Worm (Caenorhabditis elegans) whole organism, young adult: ENCODE measurements around the gene clec-164.

ENCODE experiments used
- C06A6.2 ChIP-seq: fragments of 200-800 bp; sonication (Bioruptor generic); conservative IDR thresholded peaks from 2 replicates; pipeline ENCODE4 v1.3.6; 2022; ENCODE audit warnings: missing genetic modification characterization, missing compliant biosample characterization
- C17E4.6 ChIP-seq: fragments of 200-800 bp; sonication (Bioruptor generic); IDR thresholded peaks from 2 replicates; pipeline ENCODE4 v1.3.6; 2022; ENCODE audit warnings: missing genetic modification reagents, missing genetic modification characterization, missing compliant biosample characterization
- D2030.7 ChIP-seq: fragments of 200-800 bp; sonication (Bioruptor generic); IDR thresholded peaks from 2 replicates; pipeline ENCODE4 v1.3.6; 2022; ENCODE audit warnings: missing genetic modification reagents, missing genetic modification characterization, missing compliant biosample characterization
- F22D6.2 ChIP-seq: sonication (generic microtip); optimal IDR thresholded peaks from 2 replicates; lab custom pipeline; 2016; ENCODE audit warnings: mild to moderate bottlenecking, missing genetic modification characterization, missing compliant biosample characterization
- F37B4.10 ChIP-seq: fragments of 200-800 bp; sonication (Bioruptor generic); IDR thresholded peaks from 2 replicates; pipeline ENCODE4 v1.3.6; 2022; ENCODE audit warnings: missing genetic modification characterization, missing compliant biosample characterization
- F39B2.1 ChIP-seq: fragments of 200-800 bp; sonication (Bioruptor generic); IDR thresholded peaks from 2 replicates; pipeline ENCODE4 v1.3.6; 2022; ENCODE audit warnings: missing genetic modification reagents, missing genetic modification characterization, missing compliant biosample characterization
- F57A8.1 ChIP-seq: fragments of 200-800 bp; sonication (Bioruptor generic); optimal IDR thresholded peaks from 2 replicates; lab custom pipeline; 2018; ENCODE audit warnings: mild to moderate bottlenecking, missing genetic modification characterization, moderate library complexity, missing compliant biosample characterization
- F57C9.4 ChIP-seq: sonication (generic microtip); optimal IDR thresholded peaks from 2 replicates; lab custom pipeline; 2017; ENCODE audit warnings: mild to moderate bottlenecking, missing genetic modification characterization, missing compliant biosample characterization
- K12H6.12 ChIP-seq: fragments of 200-800 bp; sonication (Bioruptor generic); optimal IDR thresholded peaks from 2 replicates; lab custom pipeline; 2018; ENCODE audit warnings: mild to moderate bottlenecking, missing genetic modification characterization, missing compliant biosample characterization
- T07F8.4 ChIP-seq: sonication (generic microtip); optimal IDR thresholded peaks from 2 replicates; lab custom pipeline; 2016; ENCODE audit warnings: mild to moderate bottlenecking, missing genetic modification characterization, moderate library complexity, missing compliant biosample characterization
- Y56A3A.18 ChIP-seq: fragments of 200-800 bp; sonication (Bioruptor generic); IDR thresholded peaks from 2 replicates; pipeline ENCODE4 v1.3.6; 2022; ENCODE audit warnings: missing genetic modification reagents, missing genetic modification characterization, missing compliant biosample characterization
- athp-1 ChIP-seq: sonication (generic microtip); optimal IDR thresholded peaks from 2 replicates; lab custom pipeline; 2017; ENCODE audit warnings: mild to moderate bottlenecking, missing genetic modification characterization, missing compliant biosample characterization
- attf-3 ChIP-seq: fragments of 200-800 bp; sonication (Bioruptor generic); conservative IDR thresholded peaks from 2 replicates; pipeline ENCODE4 v1.3.6; 2022; ENCODE audit warnings: missing genetic modification reagents, missing genetic modification characterization, missing compliant biosample characterization
- attf-6 ChIP-seq: fragments of 200-800 bp; sonication (Bioruptor generic); IDR thresholded peaks from 2 replicates; pipeline ENCODE4 v1.3.6; 2022; ENCODE audit warnings: missing genetic modification reagents, missing genetic modification characterization, missing compliant biosample characterization
- bed-2 ChIP-seq: fragments of 200-800 bp; sonication (Bioruptor generic); IDR thresholded peaks from 2 replicates; pipeline ENCODE4 v1.3.6; 2022; ENCODE audit warnings: missing genetic modification reagents, missing genetic modification characterization, missing compliant biosample characterization
- ceh-27 ChIP-seq: fragments of 200-800 bp; sonication (Bioruptor generic); optimal IDR thresholded peaks from 2 replicates; lab custom pipeline; 2018; ENCODE audit warnings: mild to moderate bottlenecking, missing genetic modification characterization, moderate library complexity, missing compliant biosample characterization
- ceh-91 ChIP-seq: fragments of 200-800 bp; sonication (Bioruptor generic); IDR thresholded peaks from 2 replicates; pipeline ENCODE4 v1.3.6; 2022; ENCODE audit warnings: missing genetic modification reagents, missing genetic modification characterization, missing compliant biosample characterization
- egl-18 ChIP-seq: fragments of 200-800 bp; sonication (Bioruptor generic); IDR thresholded peaks from 2 replicates; pipeline ENCODE4 v1.3.6; 2022; ENCODE audit warnings: missing genetic modification reagents, missing genetic modification characterization, missing compliant biosample characterization
- egl-44 ChIP-seq: fragments of 200-800 bp; sonication (Bioruptor generic); IDR thresholded peaks from 2 replicates; pipeline ENCODE4 v1.3.6; 2022; ENCODE audit warnings: missing genetic modification reagents, missing genetic modification characterization, missing compliant biosample characterization
- hmg-20 ChIP-seq: fragments of 200-800 bp; sonication (Bioruptor generic); IDR thresholded peaks from 2 replicates; pipeline ENCODE4 v1.3.6; 2022; ENCODE audit warnings: missing genetic modification reagents, missing genetic modification characterization, missing compliant biosample characterization
- hsf-1 ChIP-seq: fragments of 200-800 bp; sonication (Bioruptor generic); IDR thresholded peaks from 2 replicates; pipeline ENCODE4 v1.3.6; 2022; ENCODE audit warnings: missing genetic modification reagents, missing genetic modification characterization, missing compliant biosample characterization
- let-526 ChIP-seq: fragments of 200-800 bp; sonication (Bioruptor generic); IDR thresholded peaks from 2 replicates; pipeline ENCODE4 v1.3.6; 2022; ENCODE audit warnings: missing genetic modification reagents, missing genetic modification characterization, missing compliant biosample characterization
- let-607 ChIP-seq, 2 experiments: fragments of 200-800 bp in 1 of 2; sonication (Bioruptor generic) in 1 of 2; sonication (generic microtip) in 1 of 2; optimal IDR thresholded peaks; 2 replicates each; lab custom pipeline; 2016 to 2018; ENCODE audit warnings: mild to moderate bottlenecking in 2 of 2, missing compliant biosample characterization in 2 of 2, missing genetic modification characterization in 2 of 2, moderate library complexity in 2 of 2, missing genotype in 1 of 2
- lin-26 ChIP-seq: fragments of 200-800 bp; sonication (Bioruptor generic); IDR thresholded peaks from 2 replicates; pipeline ENCODE4 v1.3.6; 2022; ENCODE audit warnings: missing genetic modification reagents, missing genetic modification characterization, missing compliant biosample characterization
- lin-54 ChIP-seq: fragments of 200-800 bp; sonication (Bioruptor generic); optimal IDR thresholded peaks from 2 replicates; lab custom pipeline; 2018; ENCODE audit warnings: mild to moderate bottlenecking, missing genetic modification characterization, missing compliant biosample characterization
- madf-3 ChIP-seq: fragments of 200-800 bp; sonication (Bioruptor generic); IDR thresholded peaks from 2 replicates; pipeline ENCODE4 v1.3.6; 2022; ENCODE audit warnings: missing genetic modification reagents, missing genetic modification characterization, missing compliant biosample characterization
- mcd-1 ChIP-seq: fragments of 200-800 bp; sonication (Bioruptor generic); IDR thresholded peaks from 2 replicates; pipeline ENCODE4 v1.3.6; 2022; ENCODE audit warnings: missing genetic modification reagents, missing genetic modification characterization, missing compliant biosample characterization
- mel-28 ChIP-seq: sonication (generic microtip); optimal IDR thresholded peaks from 2 replicates; lab custom pipeline; 2016; ENCODE audit warnings: borderline replicate concordance, mild to moderate bottlenecking, missing genetic modification characterization, missing compliant biosample characterization
- mes-4 ChIP-seq: sonication (generic microtip); optimal IDR thresholded peaks from 2 replicates; lab custom pipeline; 2016; ENCODE audit warnings: missing genotype, missing genetic modification characterization, missing compliant biosample characterization
- nfya-1 ChIP-seq: sonication (generic microtip); optimal IDR thresholded peaks from 2 replicates; lab custom pipeline; 2017; ENCODE audit warnings: antibody characterized with exemption, missing compliant biosample characterization, missing genetic modification characterization, borderline replicate concordance; ENCODE audit not compliant: insufficient read depth
- pbrm-1 ChIP-seq: fragments of 200-800 bp; sonication (Bioruptor generic); IDR thresholded peaks from 2 replicates; pipeline ENCODE4 v1.3.6; 2022; ENCODE audit warnings: missing genetic modification reagents, missing genetic modification characterization, missing compliant biosample characterization
- snpc-1.1 ChIP-seq: sonication (generic microtip); optimal IDR thresholded peaks from 2 replicates; lab custom pipeline; 2017; ENCODE audit warnings: missing genetic modification characterization, mild to moderate bottlenecking, missing compliant biosample characterization, antibody characterized with exemption, moderate library complexity, missing genotype, missing genetic modification reagents; ENCODE audit not compliant: insufficient read depth
- unc-62 ChIP-seq: fragments of 150-350 bp; optimal IDR thresholded peaks from 2 replicates; lab custom pipeline; 2014; ENCODE audit warnings: missing biosample characterization, missing genetic modification reagents, missing genetic modification characterization
- ztf-18 ChIP-seq: sonication (generic microtip); optimal IDR thresholded peaks from 2 replicates; lab custom pipeline; 2016; ENCODE audit warnings: missing genotype, mild to moderate bottlenecking, missing genetic modification characterization, missing compliant biosample characterization
- ztf-6 ChIP-seq: fragments of 200-800 bp; sonication (Bioruptor generic); IDR thresholded peaks from 2 replicates; pipeline ENCODE4 v1.3.6; 2022; ENCODE audit warnings: missing genetic modification reagents, missing genetic modification characterization, missing compliant biosample characterization

The clec-164 gene

DNA sequence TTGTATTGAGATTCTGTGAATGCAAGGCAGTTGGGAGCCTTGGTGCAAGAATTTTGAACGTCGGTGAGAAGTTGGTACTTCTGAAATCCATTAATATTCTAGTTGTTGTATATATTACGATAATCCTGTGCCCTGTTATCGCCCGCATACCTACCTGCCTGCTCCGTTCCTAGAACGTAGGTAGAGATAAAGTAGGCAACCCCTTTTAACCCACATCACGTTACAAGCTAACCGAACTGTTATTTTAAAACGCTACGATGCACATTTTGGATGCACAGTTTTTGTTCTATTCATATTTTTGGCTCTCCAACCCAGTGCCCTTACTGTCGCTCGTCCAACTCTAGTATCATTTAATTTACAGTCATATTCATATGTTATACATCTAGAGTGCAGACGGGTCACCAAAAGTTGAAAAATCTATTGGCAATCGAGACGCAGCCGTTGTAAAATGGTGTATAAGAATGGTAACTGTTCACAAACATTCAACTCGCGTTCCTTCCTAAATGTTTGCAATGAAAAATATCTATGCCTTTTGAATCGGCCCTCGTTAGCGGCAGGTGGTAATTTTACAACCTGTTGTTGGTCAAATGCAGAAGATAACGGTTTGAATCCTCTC, 38.0 kb downstream of the clec-164 start:
- TF ChIP-seq attf-3 (no peak), athp-1 (tag; lab: Kevin White, UChicago) (no peak), K12H6.12 (tag; lab: Kevin White, UChicago) (no peak), attf-6 (GFP tag; lab: Robert Waterston, UW) (no peak), pbrm-1 (no peak), ceh-91 (GFP tag; lab: Robert Waterston, UW) (no peak), F57A8.1 (GFP tag; lab: Kevin White, UChicago) (no peak), lin-26 (GFP tag; lab: Robert Waterston, UW) (no peak), nfya-1 (no peak), egl-44 (GFP tag; lab: Robert Waterston, UW) (no peak), F37B4.10 (GFP tag; lab: Robert Waterston, UW) (no peak)

DNA sequence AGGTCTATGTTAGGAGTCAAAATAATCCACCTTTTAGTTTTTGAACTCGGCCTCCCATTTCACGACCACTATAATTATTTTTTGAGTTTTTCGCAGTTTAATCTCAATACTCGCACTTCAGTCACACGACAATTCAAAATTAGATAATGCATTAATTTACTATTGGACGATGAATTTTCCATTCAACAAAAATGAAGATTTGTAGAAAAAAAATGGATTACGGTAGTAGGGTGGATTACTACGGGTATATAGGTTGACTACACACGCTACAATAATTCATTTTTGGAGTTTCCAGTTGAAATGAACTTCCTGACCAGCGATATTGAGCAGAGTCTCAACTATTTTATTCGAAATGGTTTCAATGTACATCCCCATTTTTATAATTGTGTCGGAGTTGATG, 40.0 kb downstream of the clec-164 start, which contains the start of gene srt-23:
srt-23 (plus strand) TSS at position 301 of the 400 bp plus-strand sequence.
- TF ChIP-seq ztf-6 (GFP tag; lab: Robert Waterston, UW): no peak
- TF ChIP-seq D2030.7 (GFP tag; lab: Robert Waterston, UW): no peak
- no peak for TF ChIP-seq egl-18 (GFP tag; lab: Robert Waterston, UW)
- TF ChIP-seq let-526 (GFP tag; lab: Robert Waterston, UW): no peak
- no peak for TF ChIP-seq mel-28 (tag; lab: Kevin White, UChicago)
- no peak for TF ChIP-seq hsf-1 (GFP tag; lab: Robert Waterston, UW)
- TF ChIP-seq F57C9.4 (tag; lab: Kevin White, UChicago): no peak
- no peak for TF ChIP-seq hmg-20 (GFP tag; lab: Robert Waterston, UW)
- no peak for TF ChIP-seq C06A6.2
- TF ChIP-seq mcd-1 (GFP tag; lab: Robert Waterston, UW): no peak

DNA sequence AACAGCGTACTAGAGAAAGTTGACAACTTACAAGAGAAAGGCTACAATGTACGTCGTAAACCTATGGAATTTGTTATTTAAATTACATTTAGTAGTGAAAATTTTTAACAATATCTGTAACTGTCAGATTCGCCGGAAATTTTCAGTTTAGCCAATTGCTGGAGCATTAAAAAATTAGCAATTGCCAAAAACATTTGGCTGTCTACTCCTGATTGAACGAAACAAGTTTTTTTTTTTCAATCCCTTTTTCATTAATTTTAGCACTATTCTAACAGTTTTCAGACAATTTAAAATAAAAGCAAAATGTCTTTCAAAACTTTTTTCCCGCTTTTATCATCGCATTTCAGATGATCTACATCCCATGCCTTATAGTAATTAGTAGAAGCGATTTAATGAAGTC, 40.5 kb downstream of the clec-164 start:
- TF ChIP-seq snpc-1.1 (tag; lab: Kevin White, UChicago) (no peak), hmg-20 (GFP tag; lab: Robert Waterston, UW) (no peak), T07F8.4 (tag; lab: Kevin White, UChicago) (no peak), lin-54 (GFP tag; lab: Kevin White, UChicago) (no peak), F39B2.1 (GFP tag; lab: Robert Waterston, UW) (no peak), ceh-27 (no peak), unc-62 (no peak), C17E4.6 (GFP tag; lab: Robert Waterston, UW) (no peak), ztf-18 (tag; lab: Kevin White, UChicago) (no peak), madf-3 (GFP tag; lab: Robert Waterston, UW) (no peak), Y56A3A.18 (GFP tag; lab: Robert Waterston, UW) (no peak), bed-2 (GFP tag; lab: Robert Waterston, UW) (no peak)
- TF ChIP-seq, all 124 proteins: peak for 0

DNA sequence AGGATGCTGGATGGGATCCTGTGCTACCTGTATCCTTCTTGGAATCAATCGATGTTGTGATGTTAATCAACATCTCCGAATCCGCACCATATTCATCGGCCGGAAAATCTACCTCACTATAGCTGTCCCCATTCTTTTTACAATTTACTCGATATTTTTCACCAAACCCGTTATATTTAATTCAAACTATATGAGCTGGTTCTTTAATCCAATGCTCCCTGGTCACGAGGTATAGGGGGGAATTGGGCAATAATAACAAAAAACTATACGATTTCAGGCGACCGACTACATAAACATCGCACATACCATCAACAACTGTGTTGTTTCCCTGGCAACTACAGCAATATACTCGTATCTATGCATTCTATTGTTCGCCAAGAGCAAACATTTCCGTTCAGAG, 41.1 kb downstream of the clec-164 start:
- TF ChIP-seq F22D6.2 (tag; lab: Kevin White, UChicago) (no peak), mes-4 (no peak), let-607 (tag; optimal IDR thresholded peaks at IDR 0.05; lab: Kevin White, UChicago) (no peak)
